Worm (Caenorhabditis elegans) whole organism, mixed stage, embryonic: Measurements from ENCODE around the gene H10D18.1.

Source experiments
- M03D4.4 ChIP-seq: sonication (generic microtip); optimal IDR thresholded peaks from 2 replicates; lab custom pipeline; 2017; ENCODE audit warnings: mild to moderate bottlenecking, missing genetic modification characterization, missing compliant biosample characterization
- bed-3 ChIP-seq: fragments of 200-800 bp; sonication (Bioruptor generic); optimal IDR thresholded peaks from 3 replicates; lab custom pipeline; 2018; ENCODE audit warnings: mild to moderate bottlenecking, missing genetic modification characterization, moderate library complexity, missing compliant biosample characterization
- blmp-1 ChIP-seq: fragments of 150-350 bp; optimal IDR thresholded peaks from 2 replicates; lab custom pipeline; 2014; ENCODE audit warnings: missing biosample characterization, missing genetic modification characterization
- ceh-39 ChIP-seq: fragments of 150-350 bp; optimal IDR thresholded peaks from 2 replicates; lab custom pipeline; 2014; ENCODE audit warnings: missing biosample characterization, missing genetic modification characterization
- ceh-43 ChIP-seq: fragments of 200-800 bp; sonication (Bioruptor generic); optimal IDR thresholded peaks from 2 replicates; lab custom pipeline; 2018; ENCODE audit warnings: mild to moderate bottlenecking, missing genetic modification characterization, moderate library complexity, missing compliant biosample characterization
- ceh-83 ChIP-seq: fragments of 200-800 bp; sonication (Bioruptor generic); optimal IDR thresholded peaks from 2 replicates; lab custom pipeline; 2018; ENCODE audit warnings: mild to moderate bottlenecking, missing genetic modification characterization, missing compliant biosample characterization
- ces-1 ChIP-seq: fragments of 150-350 bp; optimal IDR thresholded peaks from 2 replicates; lab custom pipeline; 2014; ENCODE audit warnings: missing biosample characterization, missing genetic modification reagents, missing genetic modification characterization
- cnd-1 ChIP-seq: fragments of 200-800 bp; sonication (Bioruptor generic); optimal IDR thresholded peaks from 2 replicates; lab custom pipeline; 2018; ENCODE audit warnings: mild to moderate bottlenecking, missing genetic modification characterization, missing compliant biosample characterization
- drap-1 ChIP-seq: fragments of 200-800 bp; sonication (Bioruptor generic); optimal IDR thresholded peaks from 3 replicates; lab custom pipeline; 2018; ENCODE audit warnings: mild to moderate bottlenecking, missing genetic modification characterization, missing compliant biosample characterization
- elt-1 ChIP-seq: sonication (generic microtip); optimal IDR thresholded peaks from 2 replicates; lab custom pipeline; 2017; ENCODE audit warnings: missing genetic modification characterization, mild to moderate bottlenecking, missing compliant biosample characterization, antibody characterized with exemption, moderate library complexity, borderline replicate concordance; ENCODE audit not compliant: insufficient read depth
- elt-3 ChIP-seq: fragments of 150-350 bp; optimal IDR thresholded peaks from 2 replicates; lab custom pipeline; 2014; ENCODE audit warnings: missing biosample characterization, missing genetic modification characterization
- flh-1 ChIP-seq: fragments of 200-800 bp; sonication (Bioruptor generic); optimal IDR thresholded peaks from 2 replicates; lab custom pipeline; 2018; ENCODE audit warnings: mild to moderate bottlenecking, missing genetic modification characterization, moderate library complexity, missing compliant biosample characterization
- ham-2 ChIP-seq: fragments of 200-800 bp; sonication (Bioruptor generic); optimal IDR thresholded peaks from 2 replicates; lab custom pipeline; 2018; ENCODE audit warnings: mild to moderate bottlenecking, missing genetic modification characterization, missing compliant biosample characterization
- hlh-1 ChIP-seq: fragments of 150-350 bp; optimal IDR thresholded peaks from 2 replicates; lab custom pipeline; 2014; ENCODE audit warnings: missing biosample characterization, missing genetic modification reagents, missing genetic modification characterization
- lin-13 ChIP-seq: fragments of 150-350 bp; optimal IDR thresholded peaks from 2 replicates; lab custom pipeline; 2014; ENCODE audit warnings: missing biosample characterization, missing genetic modification characterization
- lsy-2 ChIP-seq: fragments of 150-350 bp; optimal IDR thresholded peaks from 2 replicates; lab custom pipeline; 2014; ENCODE audit warnings: missing biosample characterization, missing genetic modification characterization
- mab-5 ChIP-seq: fragments of 150-350 bp; optimal IDR thresholded peaks from 2 replicates; lab custom pipeline; 2014; ENCODE audit warnings: missing biosample characterization, missing genetic modification characterization
- mep-1 ChIP-seq: fragments of 150-350 bp; optimal IDR thresholded peaks from 2 replicates; lab custom pipeline; 2017; ENCODE audit warnings: missing biosample characterization, missing genetic modification reagents, missing genetic modification characterization, inconsistent platforms
- mls-2 ChIP-seq: sonication (generic microtip); optimal IDR thresholded peaks from 2 replicates; lab custom pipeline; 2016; ENCODE audit warnings: mild to moderate bottlenecking, missing genetic modification characterization, moderate library complexity, missing compliant biosample characterization
- nhr-237 ChIP-seq: fragments of 150-350 bp; optimal IDR thresholded peaks from 2 replicates; lab custom pipeline; 2014; ENCODE audit warnings: missing biosample characterization, missing genetic modification characterization
- nhr-28 ChIP-seq: fragments of 150-350 bp; optimal IDR thresholded peaks from 2 replicates; lab custom pipeline; 2014; ENCODE audit warnings: missing biosample characterization, missing genetic modification characterization
- nhr-76 ChIP-seq: sonication (generic microtip); optimal IDR thresholded peaks from 2 replicates; lab custom pipeline; 2017; ENCODE audit warnings: missing biosample characterization, missing genetic modification characterization
- pha-4 ChIP-seq: fragments of 150-350 bp; optimal IDR thresholded peaks from 2 replicates; lab custom pipeline; 2018; ENCODE audit warnings: missing biosample characterization, missing genetic modification reagents, missing genetic modification characterization
- sem-2 ChIP-seq: fragments of 200-800 bp; sonication (Bioruptor generic); optimal IDR thresholded peaks from 2 replicates; lab custom pipeline; 2018; ENCODE audit warnings: mild to moderate bottlenecking, missing genetic modification characterization, missing compliant biosample characterization
- snpc-4 ChIP-seq: fragments of 150-350 bp; optimal IDR thresholded peaks from 2 replicates; lab custom pipeline; 2014; ENCODE audit warnings: missing biosample characterization, missing genetic modification characterization
- sptf-1 ChIP-seq: sonication (generic microtip); optimal IDR thresholded peaks from 2 replicates; lab custom pipeline; 2017; ENCODE audit warnings: mild to moderate bottlenecking, missing genetic modification characterization, moderate library complexity, missing compliant biosample characterization
- tbx-8 ChIP-seq: fragments of 200-800 bp; sonication (Bioruptor generic); optimal IDR thresholded peaks from 2 replicates; lab custom pipeline; 2018; ENCODE audit warnings: mild to moderate bottlenecking, missing genetic modification characterization, moderate library complexity, missing compliant biosample characterization
- unc-120 ChIP-seq: sonication (generic microtip); optimal IDR thresholded peaks from 2 replicates; lab custom pipeline; 2017; ENCODE audit warnings: missing genetic modification characterization, missing compliant biosample characterization; ENCODE audit not compliant: poor library complexity, severe bottlenecking
- unc-39 ChIP-seq: fragments of 150-350 bp; optimal IDR thresholded peaks from 2 replicates; lab custom pipeline; 2014; ENCODE audit warnings: missing biosample characterization, missing genetic modification characterization
- unc-62 ChIP-seq: fragments of 150-350 bp; optimal IDR thresholded peaks from 2 replicates; lab custom pipeline; 2014; ENCODE audit warnings: missing biosample characterization, missing genetic modification reagents, missing genetic modification characterization
- zip-8 ChIP-seq: fragments of 150-350 bp; optimal IDR thresholded peaks from 2 replicates; lab custom pipeline; 2014; ENCODE audit warnings: missing biosample characterization, missing genetic modification characterization
- ztf-11 ChIP-seq: fragments of 150-350 bp; optimal IDR thresholded peaks from 2 replicates; lab custom pipeline; 2014; ENCODE audit warnings: missing biosample characterization, missing genetic modification characterization

Gene H10D18.1

ce11 chrV:3832103-3832502, 17.1 kb downstream of the H10D18.1 start:
- TF ChIP-seq blmp-1 (no peak), lin-13 (no peak), pha-4 (tag; lab: Kevin White, UChicago) (no peak), flh-1 (GFP tag; lab: Kevin White, UChicago) (no peak), hlh-1 (tag; lab: Kevin White, UChicago) (no peak), drap-1 (no peak), nhr-76 (tag; lab: Kevin White, UChicago) (no peak), lsy-2 (tag; lab: Kevin White, UChicago) (no peak), unc-120 (tag; lab: Kevin White, UChicago) (no peak), elt-1 (tag; lab: Kevin White, UChicago) (no peak), mep-1 (tag; lab: Kevin White, UChicago) (no peak), zip-8 (tag; lab: Kevin White, UChicago) (no peak), unc-62 (GFP tag; lab: Kevin White, UChicago) (no peak), sptf-1 (no peak), unc-39 (tag; lab: Kevin White, UChicago) (no peak)

ce11 chrV:3832661-3833060, 17.6 kb downstream of the H10D18.1 start:
- no peak for TF ChIP-seq elt-3 (tag; lab: Kevin White, UChicago)
- no peak for TF ChIP-seq blmp-1
- TF ChIP-seq hlh-1 (tag; lab: Kevin White, UChicago): no peak
- TF ChIP-seq mep-1 (tag; lab: Kevin White, UChicago): no peak
- TF ChIP-seq ceh-43 (GFP tag; lab: Kevin White, UChicago): no peak
- TF ChIP-seq M03D4.4 (tag; lab: Kevin White, UChicago): no peak
- TF ChIP-seq sem-2 (GFP tag; lab: Kevin White, UChicago): no peak
- TF ChIP-seq sptf-1: no peak
- TF ChIP-seq ces-1 (GFP tag; lab: Kevin White, UChicago): no peak
- no peak for TF ChIP-seq unc-39 (tag; lab: Kevin White, UChicago)
- no peak for TF ChIP-seq tbx-8
- no peak for TF ChIP-seq mls-2 (tag; lab: Kevin White, UChicago)
- TF ChIP-seq unc-120 (tag; lab: Kevin White, UChicago): no peak
- no peak for TF ChIP-seq drap-1
- TF ChIP-seq flh-1 (GFP tag; lab: Kevin White, UChicago): no peak

- no peak for TF ChIP-seq unc-39 (tag; lab: Kevin White, UChicago)
- no peak for TF ChIP-seq ham-2 (GFP tag; lab: Kevin White, UChicago)
- TF ChIP-seq ceh-43 (GFP tag; lab: Kevin White, UChicago): no peak
- TF ChIP-seq unc-62 (GFP tag; lab: Kevin White, UChicago): no peak
- no peak for TF ChIP-seq nhr-237 (tag; lab: Kevin White, UChicago)
- no peak for TF ChIP-seq mep-1 (tag; lab: Kevin White, UChicago)
- TF ChIP-seq blmp-1: no peak
- TF ChIP-seq M03D4.4 (tag; lab: Kevin White, UChicago): no peak
Observed at ce11 chrV:3841462-3841861, 26.4 kb downstream of the H10D18.1 start.

ce11 chrV:3843926-3844325, 28.9 kb downstream of the H10D18.1 start, which contains the start of gene ugt-32:
Gene ugt-32 (minus strand): TSS chrV:3844007.
- no peak for TF ChIP-seq pha-4 (tag; lab: Kevin White, UChicago)
- no peak for TF ChIP-seq bed-3 (GFP tag; lab: Kevin White, UChicago)
- no peak for TF ChIP-seq nhr-76 (tag; lab: Kevin White, UChicago)
- no peak for TF ChIP-seq nhr-237 (tag; lab: Kevin White, UChicago)
- TF ChIP-seq cnd-1 (tag; lab: Kevin White, UChicago): no peak
- no peak for TF ChIP-seq ceh-39 (tag; lab: Kevin White, UChicago)
- no peak for TF ChIP-seq sptf-1
- no peak for TF ChIP-seq ceh-83 (GFP tag; lab: Kevin White, UChicago)
- TF ChIP-seq zip-8 (tag; lab: Kevin White, UChicago): no peak

- TF ChIP-seq lsy-2 (tag; lab: Kevin White, UChicago): no peak
- TF ChIP-seq elt-3 (tag; lab: Kevin White, UChicago): no peak
- no peak for TF ChIP-seq ceh-83 (GFP tag; lab: Kevin White, UChicago)
- no peak for TF ChIP-seq nhr-237 (tag; lab: Kevin White, UChicago)
- no peak for TF ChIP-seq nhr-28 (tag; lab: Kevin White, UChicago)
- TF ChIP-seq mab-5 (tag; lab: Kevin White, UChicago): no peak
- no peak for TF ChIP-seq snpc-4 (tag; lab: Kevin White, UChicago)
- no peak for TF ChIP-seq sptf-1
- TF ChIP-seq ceh-43 (GFP tag; lab: Kevin White, UChicago): no peak
- TF ChIP-seq elt-1 (tag; lab: Kevin White, UChicago): no peak
- TF ChIP-seq ztf-11 (tag; lab: Kevin White, UChicago): no peak
- TF ChIP-seq cnd-1 (tag; lab: Kevin White, UChicago): no peak
- no peak for TF ChIP-seq M03D4.4 (tag; lab: Kevin White, UChicago)
Observed at ce11 chrV:3847268-3847667, 32.3 kb downstream of the H10D18.1 start, which contains the start of gene nhr-185. Gene nhr-185 (minus strand): TSS chrV:3847368.
